Fruit fly (Drosophila melanogaster): ENCODE results near the gene CG12065.

Gene CG12065

DNA sequence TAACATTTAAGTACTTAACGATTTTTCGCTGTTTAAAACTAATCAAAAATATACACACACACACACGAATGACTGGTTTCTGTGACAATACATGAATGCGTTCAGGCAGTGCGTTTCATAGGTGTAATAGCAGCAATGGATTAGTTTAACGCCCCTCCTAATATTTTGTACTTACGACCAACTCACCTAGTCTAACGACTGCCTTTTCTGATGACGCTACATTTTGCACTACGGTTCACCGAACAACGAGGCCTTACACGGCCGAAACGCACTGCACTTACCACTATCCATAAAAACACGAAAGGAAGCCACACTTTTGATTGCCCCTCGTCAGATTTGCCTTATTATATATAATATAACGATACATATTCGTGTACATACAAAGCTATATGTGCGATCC lies 27.1 kb downstream of the CG12065 start (continued):
- peak; percentile 28 for TF ChIP-seq CG10209 (GFP tag; optimal IDR thresholded peaks at IDR 0.05)
- peak; percentile 86 for TF ChIP-seq CG11695 (GFP tag; IDR thresholded peaks at IDR 0.05)
- peak; percentile 45 for TF ChIP-seq Ada2b (GFP tag; IDR thresholded peaks at IDR 0.05)
- TF ChIP-seq psq (GFP tag; optimal IDR thresholded peaks at IDR 0.05) = no peak
- peak; percentile 63 for TF ChIP-seq CG4404 (GFP tag; IDR thresholded peaks at IDR 0.05)
- TF ChIP-seq repo (GFP tag; optimal IDR thresholded peaks at IDR 0.05) = no peak
- no peak for TF ChIP-seq Tbp (GFP tag; optimal IDR thresholded peaks at IDR 0.05)
- TF ChIP-seq Taf1 (GFP tag; IDR thresholded peaks at IDR 0.05) = no peak
- TF ChIP-seq chm (GFP tag; IDR thresholded peaks at IDR 0.05) = 0 out of 2 replicates have a peak, but pooled peaks have one; percentile 53
- peak; percentile 17 for TF ChIP-seq CG16863 (GFP tag; optimal IDR thresholded peaks at IDR 0.05)
- TF ChIP-seq CG31388 (GFP tag; optimal IDR thresholded peaks at IDR 0.05) = peak; percentile 17
- TF ChIP-seq Ets65A (GFP tag) = peak; percentile 81
- no peak for TF ChIP-seq NfI (GFP tag; optimal IDR thresholded peaks at IDR 0.05)
- TF ChIP-seq dysf (GFP tag; IDR thresholded peaks at IDR 0.05) = peak; percentile 65
- TF ChIP-seq CG17359 (tag; optimal IDR thresholded peaks at IDR 0.05) = peak; percentile 37
- TF ChIP-seq CG9817 (tag; optimal IDR thresholded peaks at IDR 0.05) = peak; percentile 16
- no peak for TF ChIP-seq CG4854 (GFP tag; optimal IDR thresholded peaks at IDR 0.05)
- TF ChIP-seq TFAM (GFP tag; optimal IDR thresholded peaks at IDR 0.05) = no peak
- 0 out of 3 replicates have a peak, but pooled peaks have one; percentile 45 for TF ChIP-seq ci (GFP tag; IDR thresholded peaks at IDR 0.05)
- TF ChIP-seq dmrt11E (tag; optimal IDR thresholded peaks at IDR 0.05) = peak; percentile 35
- TF ChIP-seq Nf-YB (GFP tag; optimal IDR thresholded peaks at IDR 0.05) = no peak
- peak; percentile 49 for TF ChIP-seq CG10979 (tag; optimal IDR thresholded peaks at IDR 0.05)
- TF ChIP-seq CG8388 (GFP tag; optimal IDR thresholded peaks at IDR 0.05) = peak; percentile 34
- peak; percentile 8 for TF ChIP-seq bab2 (GFP tag; optimal IDR thresholded peaks at IDR 0.05)
- TF ChIP-seq pum (GFP tag; optimal IDR thresholded peaks at IDR 0.05) = no peak
- peak; percentile 21 for TF ChIP-seq tin (GFP tag; optimal IDR thresholded peaks at IDR 0.05)
- TF ChIP-seq HHEX (GFP tag; optimal IDR thresholded peaks at IDR 0.05) = peak; percentile 40
- no peak for TF ChIP-seq dan (GFP tag; IDR thresholded peaks at IDR 0.05)
- TF ChIP-seq H15 (GFP tag; IDR thresholded peaks at IDR 0.05) = 0 out of 3 replicates have a peak, but pooled peaks have one; percentile 41
- TF ChIP-seq HmgD (GFP tag; optimal IDR thresholded peaks at IDR 0.05) = no peak
- TF ChIP-seq Dad (GFP tag; optimal IDR thresholded peaks at IDR 0.05) = no peak
- TF ChIP-seq ind (GFP tag; optimal IDR thresholded peaks at IDR 0.05) = peak; percentile 43
- peak; percentile 40 for TF ChIP-seq nmo (GFP tag; optimal IDR thresholded peaks at IDR 0.05)
- TF ChIP-seq ap (GFP tag; IDR thresholded peaks at IDR 0.05) = peak; percentile 34; the same call in 1 of the 2 replicates
- TF ChIP-seq tgo (GFP tag; IDR thresholded peaks at IDR 0.05) = peak; percentile 45; the same call in 2 of the 3 replicates
- TF ChIP-seq CG18764 (GFP tag; optimal IDR thresholded peaks at IDR 0.05) = peak; percentile 4
- no peak for TF ChIP-seq al (GFP tag; IDR thresholded peaks at IDR 0.05)
- peak in 1 of 2 experiments; percentile 47 for TF ChIP-seq dpn (GFP tag; optimal IDR thresholded peaks at IDR 0.05)
- peak; percentile 27; the same call in 1 of the 2 replicates for TF ChIP-seq seq (GFP tag; IDR thresholded peaks at IDR 0.05)
- no peak for TF ChIP-seq CG10462 (GFP tag; optimal IDR thresholded peaks at IDR 0.05)
- TF ChIP-seq chif (GFP tag; optimal IDR thresholded peaks at IDR 0.05) = peak; percentile 26 to 51
- TF ChIP-seq CG17912 (GFP tag; optimal IDR thresholded peaks at IDR 0.05) = no peak
- TF ChIP-seq zfh1 (GFP tag; IDR thresholded peaks at IDR 0.05) = peak; percentile 63
- TF ChIP-seq croc (GFP tag; conservative IDR thresholded peaks at IDR 0.05) = peak; percentile 45; the same call in 1 of the 3 replicates
- TF ChIP-seq CG15696 (tag; optimal IDR thresholded peaks at IDR 0.05) = peak; percentile 14
- peak; percentile 57; the same call in 1 of the 2 replicates for TF ChIP-seq vvl (GFP tag; IDR thresholded peaks at IDR 0.05)
- 0 out of 2 replicates have a peak, but pooled peaks have one; percentile 11 for TF ChIP-seq CG4730 (GFP tag; IDR thresholded peaks at IDR 0.05)
- peak; percentile 31 for TF ChIP-seq zfh2 (GFP tag; optimal IDR thresholded peaks at IDR 0.05)
- no peak for TF ChIP-seq CG1529 (GFP tag; optimal IDR thresholded peaks at IDR 0.05)
- no peak for TF ChIP-seq CG11504 (tag; optimal IDR thresholded peaks at IDR 0.05)
- no peak for TF ChIP-seq CG6654 (GFP tag; optimal IDR thresholded peaks at IDR 0.05)
- TF ChIP-seq fd96Cb (tag; optimal IDR thresholded peaks at IDR 0.05) = peak; percentile 48

Data from whole organism, embryonic.